Fruit fly (Drosophila melanogaster): ENCODE measurements around the gene CG14841.

Gene CG14841

dm6 chr3R:14278523-14279303 lies 16.5 kb upstream of the CG14841 start (continued):
- TF ChIP-seq tll (GFP tag; optimal IDR thresholded peaks at IDR 0.05) (no peak), CG7963 (GFP tag; IDR thresholded peaks at IDR 0.05; ENCODE audit: partially characterized antibody) (no peak), pita (GFP tag; optimal IDR thresholded peaks at IDR 0.05) (no peak), pho (GFP tag; optimal IDR thresholded peaks at IDR 0.05) (no peak), CG9876 (GFP tag; optimal IDR thresholded peaks at IDR 0.05) (no peak), Dbx (GFP tag; IDR thresholded peaks at IDR 0.05) (0 out of 3 replicates have a peak, but pooled peaks have one; percentile 18), CG13894 (tag; optimal IDR thresholded peaks at IDR 0.05) (no peak), CG6813 (GFP tag; optimal IDR thresholded peaks at IDR 0.05) (no peak), D19B (GFP tag; optimal IDR thresholded peaks at IDR 0.05) (no peak), ham (GFP tag; IDR thresholded peaks at IDR 0.05) (no peak), CG9437 (GFP tag; optimal IDR thresholded peaks at IDR 0.05) (no peak), hbn (GFP tag; IDR thresholded peaks at IDR 0.05; ENCODE audit: partially characterized antibody) (no peak), Ssrp (tag; optimal IDR thresholded peaks at IDR 0.05) (peak; percentile 8), NfI (GFP tag; optimal IDR thresholded peaks at IDR 0.05) (no peak), CG14050 (GFP tag; IDR thresholded peaks at IDR 0.05) (no peak), Med (GFP tag) (peak; percentile 74), exex (tag; optimal IDR thresholded peaks at IDR 0.05) (no peak), shn (GFP tag; optimal IDR thresholded peaks at IDR 0.05) (peak; percentile 23), Dp (GFP tag; optimal IDR thresholded peaks at IDR 0.05) (no peak), btn (GFP tag; optimal IDR thresholded peaks at IDR 0.05) (no peak), CG16863 (GFP tag; optimal IDR thresholded peaks at IDR 0.05) (no peak), fu2 (GFP tag; optimal IDR thresholded peaks at IDR 0.05) (no peak), tio (GFP tag; optimal IDR thresholded peaks at IDR 0.05) (no peak), CG11398 (GFP tag; optimal IDR thresholded peaks at IDR 0.05) (no peak), CG8765 (GFP tag; IDR thresholded peaks at IDR 0.05) (no peak), CG4707 (GFP tag; optimal IDR thresholded peaks at IDR 0.05) (no peak), CG34422 (GFP tag; IDR thresholded peaks at IDR 0.05) (no peak), Deaf1 (tag; optimal IDR thresholded peaks at IDR 0.05) (peak; percentile 4), Asciz (GFP tag; optimal IDR thresholded peaks at IDR 0.05) (no peak), wdn (GFP tag; IDR thresholded peaks at IDR 0.05) (no peak), CG11696 (GFP tag; IDR thresholded peaks at IDR 0.05) (no peak), chinmo (GFP tag; IDR thresholded peaks at IDR 0.05; ENCODE audit: partially characterized antibody) (0 out of 4 replicates have a peak, but pooled peaks have one; percentile 59), scrt (GFP tag; optimal IDR thresholded peaks at IDR 0.05) (no peak), odd (GFP tag; optimal IDR thresholded peaks at IDR 0.05) (no peak), tap (tag; optimal IDR thresholded peaks at IDR 0.05) (no peak), Dad (GFP tag; optimal IDR thresholded peaks at IDR 0.05) (no peak), HHEX (GFP tag; optimal IDR thresholded peaks at IDR 0.05) (no peak), sens (GFP tag) (peak; percentile 54), sisA (GFP tag; IDR thresholded peaks at IDR 0.05) (peak; percentile 40; the same call in 1 of the 2 replicates), gsb (GFP tag; IDR thresholded peaks at IDR 0.05) (no peak), slbo (GFP tag; IDR thresholded peaks at IDR 0.05) (0 out of 2 replicates have a peak, but pooled peaks have one; percentile 23), bcd (GFP tag; optimal IDR thresholded peaks at IDR 0.05) (no peak), dati (GFP tag; IDR thresholded peaks at IDR 0.05) (no peak), CG14860 (GFP tag; IDR thresholded peaks at IDR 0.05; ENCODE audit: partially characterized antibody) (no peak), Dfd (GFP tag; optimal IDR thresholded peaks at IDR 0.05) (no peak), org-1 (GFP tag; optimal IDR thresholded peaks at IDR 0.05) (no peak), nau (GFP tag; optimal IDR thresholded peaks at IDR 0.05) (no peak), ERR (GFP tag; optimal IDR thresholded peaks at IDR 0.05) (no peak), twi (tag; optimal IDR thresholded peaks at IDR 0.05) (no peak)

Measured in whole organism, embryonic.